Fruit fly (Drosophila melanogaster) whole organism, embryonic: ENCODE results near the gene Antp.

ENCODE experiments used
- Atf6 ChIP-seq: fragments of 200-800 bp; sonication (Bioruptor generic); IDR thresholded peaks from 2 replicates; pipeline ENCODE4 v1.3.6; 2022; ENCODE audit warnings: missing biosample characterization, missing genetic modification characterization
- Bdp1 ChIP-seq: fragments of 200-800 bp; sonication (Bioruptor generic); optimal IDR thresholded peaks from 3 replicates; lab custom pipeline; 2016; ENCODE audit warnings: missing biosample characterization, missing genetic modification characterization
- Bteb2 ChIP-seq: fragments of 200-800 bp; sonication (Bioruptor generic); optimal IDR thresholded peaks from 2 replicates; lab custom pipeline; 2016; ENCODE audit warnings: missing biosample characterization, missing genetic modification characterization
- CG10654 ChIP-seq: fragments of 200-800 bp; sonication (Bioruptor generic); optimal IDR thresholded peaks from 2 replicates; lab custom pipeline; 2016; ENCODE audit warnings: missing biosample characterization, missing genetic modification characterization
- CG10959 ChIP-seq: fragments of 200-800 bp; sonication (Bioruptor generic); IDR thresholded peaks from 2 replicates; pipeline ENCODE4 v1.3.6; 2022; ENCODE audit warnings: missing biosample characterization, missing genetic modification characterization
- CG11085 ChIP-seq: fragments of 200-800 bp; sonication (Bioruptor generic); IDR thresholded peaks from 2 replicates; pipeline ENCODE4 v1.3.6; 2022; ENCODE audit warnings: missing biosample characterization, missing genetic modification characterization
- CG14014 ChIP-seq: fragments of 200-800 bp; sonication (Bioruptor generic); IDR thresholded peaks from 2 replicates; pipeline ENCODE4 v1.3.6; 2022; ENCODE audit warnings: missing biosample characterization, missing genetic modification characterization
- CG15514 ChIP-seq: fragments of 200-800 bp; sonication (Bioruptor generic); optimal IDR thresholded peaks from 3 replicates; lab custom pipeline; 2017; ENCODE audit warnings: missing biosample characterization, missing genetic modification characterization, mild to moderate bottlenecking, moderate library complexity, missing genetic modification reagents
- CG1647 ChIP-seq: fragments of 200-800 bp; sonication (Bioruptor generic); optimal IDR thresholded peaks from 3 replicates; lab custom pipeline; 2016; ENCODE audit warnings: missing biosample characterization, missing genetic modification characterization
- CG18476 ChIP-seq: fragments of 200-800 bp; sonication (Bioruptor generic); optimal IDR thresholded peaks from 2 replicates; lab custom pipeline; 2016; ENCODE audit warnings: missing biosample characterization, mild to moderate bottlenecking, missing genetic modification characterization
- CG2875 ChIP-seq: fragments of 200-800 bp; sonication (Bioruptor generic); optimal IDR thresholded peaks from 2 replicates; lab custom pipeline; 2017; ENCODE audit warnings: missing biosample characterization, mild to moderate bottlenecking, missing genetic modification characterization, missing genetic modification reagents
- CG30403 ChIP-seq: fragments of 200-800 bp; sonication (Bioruptor generic); optimal IDR thresholded peaks from 3 replicates; lab custom pipeline; 2016; ENCODE audit warnings: missing biosample characterization, missing genetic modification characterization
- CG30431 ChIP-seq: fragments of 200-800 bp; sonication (Bioruptor generic); optimal IDR thresholded peaks from 2 replicates; lab custom pipeline; 2017; ENCODE audit warnings: missing biosample characterization, missing genetic modification characterization
- CG32532 ChIP-seq: fragments of 200-800 bp; sonication (Bioruptor generic); IDR thresholded peaks from 2 replicates; pipeline ENCODE4 v1.3.6; 2022; ENCODE audit warnings: missing biosample characterization, missing genetic modification characterization
- CG4282 ChIP-seq: fragments of 200-800 bp; sonication (Bioruptor generic); optimal IDR thresholded peaks from 2 replicates; lab custom pipeline; 2016; ENCODE audit warnings: missing biosample characterization, missing genetic modification characterization
- CG7963 ChIP-seq: fragments of 200-800 bp; sonication (Bioruptor generic); IDR thresholded peaks from 3 replicates; pipeline ENCODE4 v1.3.6; 2022; ENCODE audit warnings: missing biosample characterization, missing genetic modification characterization; ENCODE audit not compliant: partially characterized antibody
- CG8089 ChIP-seq: fragments of 200-800 bp; sonication (Bioruptor generic); optimal IDR thresholded peaks from 3 replicates; lab custom pipeline; 2016; ENCODE audit warnings: missing biosample characterization, missing genetic modification characterization
- CoRest ChIP-seq: fragments of 200-800 bp; sonication (Bioruptor generic); optimal IDR thresholded peaks from 3 replicates; lab custom pipeline; 2018; ENCODE audit warnings: missing biosample characterization, mild to moderate bottlenecking, missing genetic modification characterization, moderate library complexity
- Dll ChIP-seq: fragments of 200-800 bp; sonication (Bioruptor generic); IDR thresholded peaks from 4 replicates; pipeline ENCODE4 v1.3.6; 2022; ENCODE audit warnings: missing biosample characterization, missing genetic modification characterization; ENCODE audit not compliant: partially characterized antibody
- GATAe ChIP-seq: fragments of 200-800 bp; sonication (Bioruptor generic); conservative IDR thresholded peaks from 2 replicates; pipeline ENCODE4 v1.3.6; 2022; ENCODE audit warnings: missing biosample characterization, missing genetic modification characterization
- HmgD ChIP-seq: fragments of 200-800 bp; sonication (Bioruptor generic); optimal IDR thresholded peaks from 3 replicates; lab custom pipeline; 2016; ENCODE audit warnings: missing biosample characterization, missing genetic modification characterization
- Hr3 ChIP-seq: fragments of 200-800 bp; sonication (Bioruptor generic); optimal IDR thresholded peaks from 3 replicates; lab custom pipeline; 2016; ENCODE audit warnings: missing biosample characterization, missing genetic modification characterization
- MBD-R2 ChIP-seq: fragments of 200-800 bp; sonication (Bioruptor generic); IDR thresholded peaks from 2 replicates; pipeline ENCODE4 v1.3.6; 2022; ENCODE audit warnings: missing biosample characterization, missing genetic modification characterization
- Neu2 ChIP-seq: fragments of 200-800 bp; sonication (Bioruptor generic); optimal IDR thresholded peaks from 3 replicates; lab custom pipeline; 2016; ENCODE audit warnings: missing biosample characterization, missing genetic modification characterization, borderline replicate concordance
- PHDP ChIP-seq: fragments of 200-800 bp; sonication (Bioruptor generic); optimal IDR thresholded peaks from 3 replicates; lab custom pipeline; 2018; ENCODE audit warnings: missing biosample characterization, mild to moderate bottlenecking, missing genetic modification characterization, moderate library complexity
- ab ChIP-seq: fragments of 200-800 bp; sonication (Bioruptor generic); optimal IDR thresholded peaks from 2 replicates; lab custom pipeline; 2016; ENCODE audit warnings: missing biosample characterization, missing genetic modification characterization
- abd-A ChIP-seq: fragments of 200-800 bp; sonication (Bioruptor generic); optimal IDR thresholded peaks from 3 replicates; lab custom pipeline; 2019; ENCODE audit warnings: missing biosample characterization, mild to moderate bottlenecking, missing genetic modification characterization, moderate library complexity
- al ChIP-seq: fragments of 200-800 bp; sonication (Bioruptor generic); IDR thresholded peaks from 2 replicates; pipeline ENCODE4 v1.3.6; 2022; ENCODE audit warnings: missing biosample characterization, missing genetic modification characterization
- caup ChIP-seq: fragments of 200-800 bp; sonication (Bioruptor generic); optimal IDR thresholded peaks from 3 replicates; lab custom pipeline; 2017; ENCODE audit warnings: missing biosample characterization, mild to moderate bottlenecking, missing genetic modification characterization, moderate library complexity; ENCODE audit not compliant: severe bottlenecking
- ci ChIP-seq: fragments of 200-800 bp; sonication (Bioruptor generic); IDR thresholded peaks from 3 replicates; pipeline ENCODE4 v1.3.6; 2022; ENCODE audit warnings: missing biosample characterization, missing genetic modification characterization
- fd3F ChIP-seq: fragments of 200-800 bp; sonication (Bioruptor generic); optimal IDR thresholded peaks from 2 replicates; lab custom pipeline; 2018; ENCODE audit warnings: missing biosample characterization, mild to moderate bottlenecking, missing genetic modification characterization, moderate library complexity
- gce ChIP-seq: fragments of 200-800 bp; sonication (Bioruptor generic); IDR thresholded peaks from 3 replicates; pipeline ENCODE4 v1.3.6; 2022; ENCODE audit warnings: missing biosample characterization, missing genetic modification characterization
- gfzf ChIP-seq: fragments of 200-800 bp; sonication (Bioruptor generic); optimal IDR thresholded peaks from 2 replicates; lab custom pipeline; 2016; ENCODE audit warnings: missing biosample characterization, mild to moderate bottlenecking, missing genetic modification characterization, moderate library complexity
- her ChIP-seq: fragments of 200-800 bp; sonication (Bioruptor generic); optimal IDR thresholded peaks from 2 replicates; lab custom pipeline; 2016; ENCODE audit warnings: missing biosample characterization, missing genetic modification characterization
- hth ChIP-seq: fragments of >200 bp; optimal IDR thresholded peaks from 2 replicates; lab custom pipeline; 2017; ENCODE audit warnings: inconsistent platforms
- ind ChIP-seq: fragments of 200-800 bp; sonication (Bioruptor generic); optimal IDR thresholded peaks from 3 replicates; lab custom pipeline; 2016; ENCODE audit warnings: missing biosample characterization, missing genetic modification characterization
- kni ChIP-seq: fragments of 200-800 bp; sonication (Bioruptor generic); optimal IDR thresholded peaks from 3 replicates; lab custom pipeline; 2017; ENCODE audit warnings: mild to moderate bottlenecking, missing biosample characterization, missing genetic modification reagents, missing genetic modification characterization
- mirr ChIP-seq: fragments of 200-800 bp; sonication (Bioruptor generic); optimal IDR thresholded peaks from 3 replicates; lab custom pipeline; 2018; ENCODE audit warnings: missing biosample characterization, mild to moderate bottlenecking, missing genetic modification characterization
- otp ChIP-seq: fragments of 200-800 bp; sonication (Bioruptor generic); IDR thresholded peaks from 3 replicates; pipeline ENCODE4, ENCODE4 v1.3.6; 2022; ENCODE audit warnings: missing biosample characterization, missing genetic modification characterization
- ro ChIP-seq: fragments of 200-800 bp; sonication (Bioruptor generic); IDR thresholded peaks from 2 replicates; pipeline ENCODE4 v1.3.6; 2022; ENCODE audit warnings: missing biosample characterization, missing genetic modification characterization
- scrt ChIP-seq: fragments of 200-800 bp; sonication (Bioruptor generic); optimal IDR thresholded peaks from 2 replicates; lab custom pipeline; 2018; ENCODE audit warnings: missing biosample characterization, mild to moderate bottlenecking, missing genetic modification characterization, moderate library complexity
- sd ChIP-seq: fragments of 200-800 bp; sonication (Bioruptor generic); optimal IDR thresholded peaks from 3 replicates; lab custom pipeline; 2018; ENCODE audit warnings: missing biosample characterization, mild to moderate bottlenecking, missing genetic modification characterization, moderate library complexity
- sens-2 ChIP-seq: fragments of 200-800 bp; sonication (Bioruptor generic); IDR thresholded peaks from 2 replicates; pipeline ENCODE4 v1.3.6; 2022; ENCODE audit warnings: missing biosample characterization, missing genetic modification characterization
- sob ChIP-seq: fragments of 200-800 bp; sonication (Bioruptor generic); IDR thresholded peaks from 2 replicates; pipeline ENCODE4 v1.3.6; 2022; ENCODE audit warnings: missing biosample characterization, missing genetic modification characterization
- tgo ChIP-seq: fragments of 200-800 bp; sonication (Bioruptor generic); IDR thresholded peaks from 3 replicates; pipeline ENCODE4 v1.3.6; 2022; ENCODE audit warnings: missing biosample characterization, missing genetic modification characterization
- tx ChIP-seq: fragments of 200-800 bp; sonication (Bioruptor generic); optimal IDR thresholded peaks from 2 replicates; lab custom pipeline; 2016; ENCODE audit warnings: missing biosample characterization, missing genetic modification characterization
- vnd ChIP-seq: fragments of 200-800 bp; sonication (Bioruptor generic); IDR thresholded peaks from 3 replicates; pipeline ENCODE4 v1.3.6; 2022; ENCODE audit warnings: missing biosample characterization, missing genetic modification characterization; ENCODE audit not compliant: partially characterized antibody
- zf30C ChIP-seq: fragments of 200-800 bp; sonication (Bioruptor generic); optimal IDR thresholded peaks from 3 replicates; lab custom pipeline; 2018; ENCODE audit warnings: missing biosample characterization, mild to moderate bottlenecking, missing genetic modification characterization

The Antp gene

dm6 chr3R:6914396-6914795, 84.6 kb downstream of the Antp start (continued):
- TF ChIP-seq gce (GFP tag; lab: Robert Waterston, UW) (peak; percentile 49; the same call in 1 of the 3 replicates), CG11085 (GFP tag; lab: Robert Waterston, UW) (peak; percentile 51; the same call in 1 of the 2 replicates), Bteb2 (GFP tag; lab: Kevin White, UChicago) (peak; percentile 17), CG30403 (peak; percentile 74), CG14014 (GFP tag; lab: Robert Waterston, UW) (peak; percentile 58; the same call in 1 of the 2 replicates), GATAe (GFP tag; lab: Robert Waterston, UW) (no peak), Hr3 (GFP tag; lab: Kevin White, UChicago) (peak; percentile 54), vnd (GFP tag; lab: Robert Waterston, UW) (no peak), ci (GFP tag; lab: Robert Waterston, UW) (peak; percentile 81), CG8089 (GFP tag; lab: Kevin White, UChicago) (peak; percentile 47), sob (GFP tag; lab: Robert Waterston, UW) (peak; percentile 69; the same call in 1 of the 2 replicates), CG18476 (GFP tag; lab: Kevin White, UChicago) (peak; percentile 50), Neu2 (GFP tag; lab: Kevin White, UChicago) (peak; percentile 83), her (GFP tag; lab: Kevin White, UChicago) (peak; percentile 62), ind (GFP tag; lab: Kevin White, UChicago) (peak; percentile 61), CG10654 (GFP tag; lab: Kevin White, UChicago) (peak; percentile 44), CG32532 (GFP tag; lab: Robert Waterston, UW) (peak; percentile 47; the same call in 1 of the 2 replicates), CG2875 (peak; percentile 41), Dll (GFP tag; lab: Robert Waterston, UW) (no peak), ro (GFP tag; lab: Robert Waterston, UW) (peak; percentile 29; the same call in 1 of the 2 replicates), CG30431 (peak; percentile 66), caup (GFP tag; lab: Kevin White, UChicago) (peak; percentile 65), CG10959 (peak; percentile 87), kni (GFP tag; lab: Kevin White, UChicago) (peak; percentile 17), zf30C (GFP tag; lab: Kevin White, UChicago) (no peak), CG15514 (GFP tag; lab: Kevin White, UChicago) (peak; percentile 50), fd3F (GFP tag; lab: Kevin White, UChicago) (peak; percentile 25), Atf6 (no peak), ab (GFP tag; lab: Kevin White, UChicago) (peak; percentile 22), CG4282 (GFP tag; lab: Kevin White, UChicago) (no peak), otp (0 out of 3 replicates have a peak, but pooled peaks have one; percentile 55), abd-A (peak; percentile 48), HmgD (peak; percentile 45)

DNA sequence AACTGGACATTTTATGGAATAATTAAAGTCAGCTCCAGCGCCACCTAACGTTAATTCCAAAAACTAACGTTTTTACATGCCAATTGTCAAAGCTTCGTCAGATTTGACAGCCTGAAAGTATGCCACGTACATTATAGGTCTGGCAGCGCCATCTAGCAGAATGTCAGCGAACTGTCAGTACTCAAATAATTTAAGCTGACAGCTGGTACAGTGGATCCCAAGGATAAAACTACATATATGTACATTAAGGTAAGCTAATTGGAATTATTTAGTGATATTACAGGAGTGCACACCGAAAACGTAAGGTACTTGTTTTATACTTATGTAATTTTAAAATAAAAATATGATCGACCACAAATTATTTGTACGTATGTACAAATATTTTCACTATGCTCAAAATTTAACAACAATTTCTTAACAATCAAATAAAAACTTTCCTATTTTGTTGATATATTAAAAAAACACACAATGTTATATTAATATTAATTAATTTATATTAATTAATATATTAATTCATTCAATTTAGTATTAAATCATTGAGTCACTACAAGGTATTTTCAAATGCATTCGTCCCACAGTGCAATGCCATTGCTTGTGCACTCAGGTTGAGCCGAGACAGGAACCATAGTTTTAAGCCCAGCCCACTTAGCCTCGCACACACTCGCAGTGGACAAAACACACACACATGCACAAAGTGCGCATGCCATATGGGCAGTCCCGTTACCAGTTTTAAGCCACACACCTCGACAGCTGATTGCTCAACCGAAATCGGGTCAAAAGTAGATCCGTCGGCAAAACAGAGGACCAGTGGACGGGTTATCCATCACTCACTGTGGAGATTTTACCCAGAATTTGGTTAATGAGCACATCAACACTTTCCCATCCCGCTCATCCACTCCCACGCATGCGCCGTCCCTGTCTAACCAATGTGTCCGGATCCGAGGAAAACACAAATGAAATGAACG, 86.5 kb downstream of the Antp start:
- TF ChIP-seq CG1647 (GFP tag; lab: Kevin White, UChicago) (no peak), mirr (GFP tag; lab: Kevin White, UChicago) (peak; percentile 40), abd-A (no peak), scrt (peak; percentile 72), Bdp1 (peak; percentile 19), sd (tag; lab: Kevin White, UChicago) (peak; percentile 57), al (GFP tag; lab: Robert Waterston, UW) (peak; percentile 30), gfzf (GFP tag; lab: Kevin White, UChicago) (no peak), CG7963 (GFP tag; lab: Robert Waterston, UW) (no peak), sens-2 (GFP tag; lab: Robert Waterston, UW) (0 out of 2 replicates have a peak, but pooled peaks have one; percentile 5), tx (GFP tag; lab: Kevin White, UChicago) (peak; percentile 56), CG4282 (GFP tag; lab: Kevin White, UChicago) (peak; percentile 52), tgo (GFP tag; lab: Robert Waterston, UW) (peak; percentile 68), CoRest (tag; lab: Kevin White, UChicago) (peak; percentile 90), PHDP (tag; lab: Kevin White, UChicago) (peak; percentile 90), MBD-R2 (GFP tag; lab: Robert Waterston, UW) (peak; percentile 44; the same call in 1 of the 2 replicates), hth (lab: Kevin White, UChicago) (no peak)
